Fruit fly (Drosophila melanogaster) whole organism, embryonic: ENCODE data around the gene PNKP.

Source experiments
- Antp ChIP-seq: fragments of 200-800 bp; sonication (Bioruptor generic); optimal IDR thresholded peaks from 3 replicates; lab custom pipeline; 2016; ENCODE audit warnings: missing biosample characterization, missing genetic modification characterization
- CG10274 ChIP-seq: fragments of 200-800 bp; sonication (Bioruptor generic); optimal IDR thresholded peaks from 3 replicates; lab custom pipeline; 2017; ENCODE audit warnings: missing biosample characterization, mild to moderate bottlenecking, missing genetic modification characterization
- CG10321 ChIP-seq: fragments of 200-800 bp; sonication (Bioruptor generic); IDR thresholded peaks from 2 replicates; pipeline ENCODE4 v1.3.6; 2022; ENCODE audit warnings: missing biosample characterization, missing genetic modification characterization
- CG11247 ChIP-seq: fragments of 200-800 bp; sonication (Bioruptor generic); IDR thresholded peaks from 2 replicates; pipeline ENCODE4 v1.3.6; 2022; ENCODE audit warnings: missing biosample characterization, missing genetic modification characterization
- CG11456 ChIP-seq: fragments of 200-800 bp; sonication (Bioruptor generic); IDR thresholded peaks from 3 replicates; pipeline ENCODE4 v1.3.6; 2022; ENCODE audit warnings: missing biosample characterization, missing genetic modification characterization
- CG13775 ChIP-seq: fragments of 200-800 bp; sonication (Bioruptor generic); optimal IDR thresholded peaks from 3 replicates; lab custom pipeline; 2017; ENCODE audit warnings: missing biosample characterization, mild to moderate bottlenecking, missing genetic modification characterization
- CG15073 ChIP-seq: fragments of 200-800 bp; sonication (Bioruptor generic); optimal IDR thresholded peaks from 2 replicates; lab custom pipeline; 2016; ENCODE audit warnings: missing biosample characterization, missing genetic modification characterization
- CG17802 ChIP-seq: fragments of 200-800 bp; sonication (Bioruptor generic); optimal IDR thresholded peaks from 2 replicates; lab custom pipeline; 2018; ENCODE audit warnings: missing biosample characterization, mild to moderate bottlenecking, missing genetic modification characterization, moderate library complexity
- CG2120 ChIP-seq: fragments of 200-800 bp; sonication (Bioruptor generic); optimal IDR thresholded peaks from 3 replicates; lab custom pipeline; 2016; ENCODE audit warnings: missing biosample characterization, missing genetic modification characterization
- CG3281 ChIP-seq: fragments of 200-800 bp; sonication (Bioruptor generic); optimal IDR thresholded peaks from 3 replicates; lab custom pipeline; 2017; ENCODE audit warnings: missing biosample characterization, mild to moderate bottlenecking, missing genetic modification characterization
- CG34422 ChIP-seq: fragments of 200-800 bp; sonication (Bioruptor generic); IDR thresholded peaks from 3 replicates; pipeline ENCODE4 v1.3.6; 2022; ENCODE audit warnings: missing biosample characterization, missing genetic modification characterization
- CG4282 ChIP-seq: fragments of 200-800 bp; sonication (Bioruptor generic); optimal IDR thresholded peaks from 2 replicates; lab custom pipeline; 2016; ENCODE audit warnings: missing biosample characterization, missing genetic modification characterization
- CG6813 ChIP-seq: fragments of 200-800 bp; sonication (Bioruptor generic); optimal IDR thresholded peaks from 2 replicates; lab custom pipeline; 2017; ENCODE audit warnings: missing biosample characterization, missing genetic modification characterization, mild to moderate bottlenecking, moderate library complexity, missing genetic modification reagents
- CG7963 ChIP-seq: fragments of 200-800 bp; sonication (Bioruptor generic); IDR thresholded peaks from 3 replicates; pipeline ENCODE4 v1.3.6; 2022; ENCODE audit warnings: missing biosample characterization, missing genetic modification characterization; ENCODE audit not compliant: partially characterized antibody
- CG8359 ChIP-seq: fragments of 200-800 bp; sonication (Bioruptor generic); optimal IDR thresholded peaks from 2 replicates; lab custom pipeline; 2017; ENCODE audit warnings: missing biosample characterization, mild to moderate bottlenecking, missing genetic modification characterization, borderline replicate concordance
- CG9609 ChIP-seq: fragments of 200-800 bp; sonication (Bioruptor generic); optimal IDR thresholded peaks from 3 replicates; lab custom pipeline; 2016; ENCODE audit warnings: missing biosample characterization, missing genetic modification characterization
- CG9797 ChIP-seq: fragments of 200-800 bp; sonication (Bioruptor generic); optimal IDR thresholded peaks from 3 replicates; lab custom pipeline; 2018; ENCODE audit warnings: missing biosample characterization, mild to moderate bottlenecking, missing genetic modification characterization
- Camta ChIP-seq: fragments of 200-800 bp; sonication (Bioruptor generic); optimal IDR thresholded peaks from 2 replicates; lab custom pipeline; 2016; ENCODE audit warnings: missing biosample characterization, missing genetic modification characterization
- Dek ChIP-seq: fragments of 200-800 bp; sonication (Bioruptor generic); optimal IDR thresholded peaks from 3 replicates; lab custom pipeline; 2019; ENCODE audit warnings: missing biosample characterization, mild to moderate bottlenecking, missing genetic modification characterization, moderate library complexity
- E2f1 ChIP-seq: fragments of 200-800 bp; sonication (Bioruptor generic); IDR thresholded peaks from 2 replicates; pipeline ENCODE4 v1.3.6; 2022; ENCODE audit warnings: missing biosample characterization, missing genetic modification characterization
- H2.0 ChIP-seq: fragments of 200-800 bp; sonication (Bioruptor generic); IDR thresholded peaks from 2 replicates; pipeline ENCODE4 v1.3.6; 2022; ENCODE audit warnings: missing biosample characterization, missing genetic modification characterization
- Hmx ChIP-seq: fragments of 200-800 bp; sonication (Bioruptor generic); optimal IDR thresholded peaks from 2 replicates; lab custom pipeline; 2016; ENCODE audit warnings: missing biosample characterization, missing genetic modification characterization
- Kr ChIP-seq: fragments of 200-800 bp; sonication (Bioruptor generic); optimal IDR thresholded peaks from 2 replicates; lab custom pipeline; 2017; ENCODE audit warnings: missing biosample characterization, mild to moderate bottlenecking, missing genetic modification characterization
- Optix ChIP-seq: fragments of 200-800 bp; sonication (Bioruptor generic); IDR thresholded peaks from 3 replicates; pipeline ENCODE4 v1.3.6; 2022; ENCODE audit warnings: missing biosample characterization, missing genetic modification characterization
- Side ChIP-seq: fragments of 200-800 bp; sonication (Bioruptor generic); optimal IDR thresholded peaks from 2 replicates; lab custom pipeline; 2016; ENCODE audit warnings: missing biosample characterization, missing genetic modification characterization
- Ssrp ChIP-seq: fragments of 200-800 bp; sonication (Bioruptor generic); optimal IDR thresholded peaks from 2 replicates; lab custom pipeline; 2018; ENCODE audit warnings: missing biosample characterization, mild to moderate bottlenecking, missing genetic modification characterization, moderate library complexity
- Stat92E ChIP-seq, 3 experiments: fragments of >200 bp in 2 of 3; fragments of 200-800 bp in 1 of 3; sonication (Bioruptor generic) in 1 of 3; optimal IDR thresholded peaks; 2 replicates each; lab custom pipeline; 2017 to 2019; ENCODE audit warnings: missing biosample characterization in 3 of 3, missing genetic modification characterization in 3 of 3, mild to moderate bottlenecking in 1 of 3, moderate library complexity in 1 of 3
- ato ChIP-seq: fragments of 200-800 bp; sonication (Bioruptor generic); IDR thresholded peaks from 2 replicates; pipeline ENCODE4 v1.3.6; 2022; ENCODE audit warnings: missing biosample characterization, missing genetic modification characterization; ENCODE audit not compliant: partially characterized antibody
- az2 ChIP-seq: fragments of 200-800 bp; sonication (Bioruptor generic); optimal IDR thresholded peaks from 3 replicates; lab custom pipeline; 2016; ENCODE audit warnings: missing biosample characterization, missing genetic modification characterization
- bowl ChIP-seq: fragments of 200-800 bp; sonication (Bioruptor generic); IDR thresholded peaks from 2 replicates; pipeline ENCODE4 v1.3.6; 2022; ENCODE audit warnings: missing biosample characterization, missing genetic modification characterization
- ewg ChIP-seq: fragments of 200-800 bp; sonication (Bioruptor generic); optimal IDR thresholded peaks from 3 replicates; lab custom pipeline; 2017; ENCODE audit warnings: mild to moderate bottlenecking, missing biosample characterization, missing genetic modification reagents, missing genetic modification characterization
- fd64A ChIP-seq: fragments of 200-800 bp; sonication (Bioruptor generic); optimal IDR thresholded peaks from 3 replicates; lab custom pipeline; 2018; ENCODE audit warnings: missing biosample characterization, mild to moderate bottlenecking, missing genetic modification characterization
- gem ChIP-seq: fragments of 200-800 bp; sonication (Bioruptor generic); optimal IDR thresholded peaks from 2 replicates; lab custom pipeline; 2019; ENCODE audit warnings: missing biosample characterization, mild to moderate bottlenecking, missing genetic modification characterization, moderate library complexity
- hbn ChIP-seq: fragments of 200-800 bp; sonication (Bioruptor generic); IDR thresholded peaks from 2 replicates; pipeline ENCODE4 v1.3.6; 2022; ENCODE audit warnings: missing biosample characterization, missing genetic modification characterization; ENCODE audit not compliant: partially characterized antibody
- her ChIP-seq: fragments of 200-800 bp; sonication (Bioruptor generic); optimal IDR thresholded peaks from 2 replicates; lab custom pipeline; 2016; ENCODE audit warnings: missing biosample characterization, missing genetic modification characterization
- hth ChIP-seq: fragments of >200 bp; optimal IDR thresholded peaks from 2 replicates; lab custom pipeline; 2017; ENCODE audit warnings: inconsistent platforms
- klu ChIP-seq: fragments of 200-800 bp; sonication (Bioruptor generic); IDR thresholded peaks from 2 replicates; pipeline ENCODE4 v1.3.6; 2022; ENCODE audit warnings: missing biosample characterization, missing genetic modification characterization
- lbe ChIP-seq: fragments of 200-800 bp; sonication (Bioruptor generic); optimal IDR thresholded peaks from 2 replicates; lab custom pipeline; 2016; ENCODE audit warnings: missing biosample characterization, mild to moderate bottlenecking, missing genetic modification characterization
- mirr ChIP-seq: fragments of 200-800 bp; sonication (Bioruptor generic); optimal IDR thresholded peaks from 3 replicates; lab custom pipeline; 2018; ENCODE audit warnings: missing biosample characterization, mild to moderate bottlenecking, missing genetic modification characterization
- pb ChIP-seq: fragments of 200-800 bp; sonication (Bioruptor generic); optimal IDR thresholded peaks from 3 replicates; lab custom pipeline; 2016; ENCODE audit warnings: missing biosample characterization, missing genetic modification characterization
- pros ChIP-seq: fragments of 200-800 bp; sonication (Bioruptor generic); optimal IDR thresholded peaks from 3 replicates; lab custom pipeline; 2019; ENCODE audit warnings: missing biosample characterization, mild to moderate bottlenecking, missing genetic modification characterization, moderate library complexity
- ranshi ChIP-seq: fragments of 200-800 bp; sonication (Bioruptor generic); IDR thresholded peaks from 2 replicates; pipeline ENCODE4 v1.3.6; 2022; ENCODE audit warnings: missing biosample characterization, missing genetic modification characterization
- ro ChIP-seq: fragments of 200-800 bp; sonication (Bioruptor generic); IDR thresholded peaks from 2 replicates; pipeline ENCODE4 v1.3.6; 2022; ENCODE audit warnings: missing biosample characterization, missing genetic modification characterization
- sc ChIP-seq, 3 experiments: fragments of >200 bp in 2 of 3; fragments of 200-800 bp in 1 of 3; sonication (Bioruptor generic) in 1 of 3; optimal IDR thresholded peaks; 2 replicates in 2 of 3; 3 replicates in 1 of 3; lab custom pipeline; 2017; ENCODE audit warnings: mild to moderate bottlenecking in 1 of 3, missing biosample characterization in 1 of 3, missing genetic modification characterization in 1 of 3, missing genetic modification reagents in 1 of 3
- scrt ChIP-seq: fragments of 200-800 bp; sonication (Bioruptor generic); optimal IDR thresholded peaks from 2 replicates; lab custom pipeline; 2018; ENCODE audit warnings: missing biosample characterization, mild to moderate bottlenecking, missing genetic modification characterization, moderate library complexity
- slbo ChIP-seq: fragments of 200-800 bp; sonication (Bioruptor generic); IDR thresholded peaks from 2 replicates; pipeline ENCODE4 v1.3.6; 2022; ENCODE audit warnings: missing biosample characterization, missing genetic modification characterization
- sob ChIP-seq: fragments of 200-800 bp; sonication (Bioruptor generic); IDR thresholded peaks from 2 replicates; pipeline ENCODE4 v1.3.6; 2022; ENCODE audit warnings: missing biosample characterization, missing genetic modification characterization
- sug ChIP-seq: fragments of 200-800 bp; optimal IDR thresholded peaks from 2 replicates; lab custom pipeline; 2019; ENCODE audit warnings: missing biosample characterization, mild to moderate bottlenecking, missing genetic modification characterization, moderate library complexity
- yki ChIP-seq: fragments of >200 bp; optimal IDR thresholded peaks from 3 replicates; lab custom pipeline; 2018
- zf30C ChIP-seq: fragments of 200-800 bp; sonication (Bioruptor generic); optimal IDR thresholded peaks from 3 replicates; lab custom pipeline; 2018; ENCODE audit warnings: missing biosample characterization, mild to moderate bottlenecking, missing genetic modification characterization

PNKP gene

DNA sequence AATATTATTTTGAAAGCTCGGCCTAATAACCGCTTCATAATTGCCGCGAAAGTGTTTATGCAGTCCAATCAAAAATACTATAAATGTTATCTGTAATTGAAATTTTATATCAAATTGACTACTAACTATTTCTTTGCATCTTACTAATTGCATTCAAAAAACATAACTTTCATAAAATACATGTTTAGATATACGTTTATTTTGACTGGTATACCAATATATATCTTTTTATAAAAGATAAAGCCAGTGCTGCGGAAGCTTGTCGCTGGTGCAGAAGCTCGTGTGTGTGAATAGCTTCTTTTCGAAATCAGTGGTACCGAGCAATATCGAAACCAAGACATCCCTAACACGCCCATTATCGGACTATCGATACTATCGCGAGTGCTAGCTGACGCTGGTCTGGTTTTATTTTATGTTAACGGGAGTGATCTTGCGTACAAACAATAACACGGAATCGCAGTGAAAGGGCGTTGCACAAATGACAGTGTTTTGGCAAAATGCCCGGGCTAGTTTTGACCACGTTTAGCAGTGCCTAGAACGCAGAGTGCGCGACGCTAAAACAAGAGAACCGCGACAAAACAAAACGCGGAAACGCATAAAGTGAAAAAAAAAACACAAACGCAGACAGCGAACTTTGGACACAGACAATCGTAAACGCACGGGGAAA lies 6.3 kb upstream of the PNKP start, which contains the start of gene Atg13 (continued):
- no peak for TF ChIP-seq ranshi
- peak; percentile 59 for TF ChIP-seq sug (tag; lab: Kevin White, UChicago)
- no peak for TF ChIP-seq Hmx (GFP tag; lab: Kevin White, UChicago)
- TF ChIP-seq CG8359 (GFP tag; lab: Kevin White, UChicago), result no peak
- no peak for TF ChIP-seq Optix (GFP tag; lab: Robert Waterston, UW)
- TF ChIP-seq sc (optimal IDR thresholded peaks at IDR 0.05; lab: Kevin White, UChicago), result no peak
- no peak for TF ChIP-seq sc (GFP tag; optimal IDR thresholded peaks at IDR 0.05; lab: Kevin White, UChicago)
- no peak for TF ChIP-seq Stat92E (GFP tag; optimal IDR thresholded peaks at IDR 0.05; lab: Kevin White, UChicago)
- no peak for TF ChIP-seq pros (GFP tag; lab: Kevin White, UChicago)
- TF ChIP-seq slbo (GFP tag; lab: Robert Waterston, UW), result peak; percentile 35; the same call in 1 of the 2 replicates
- no peak for TF ChIP-seq lbe (GFP tag; lab: Kevin White, UChicago)
- TF ChIP-seq CG10321 (GFP tag; lab: Robert Waterston, UW), result no peak
- TF ChIP-seq CG10274 (GFP tag; lab: Kevin White, UChicago), result no peak
- peak; percentile 72 for TF ChIP-seq CG7963 (GFP tag; lab: Robert Waterston, UW)
- TF ChIP-seq hbn (GFP tag; lab: Robert Waterston, UW), result peak; percentile 43; the same call in 1 of the 2 replicates
- TF ChIP-seq CG3281 (GFP tag; lab: Kevin White, UChicago), result no peak
- TF ChIP-seq Ssrp (tag; lab: Kevin White, UChicago), result peak; percentile 33
- peak; percentile 6; the same call in 1 of the 3 replicates for TF ChIP-seq CG34422 (GFP tag; lab: Robert Waterston, UW)
- no peak for TF ChIP-seq zf30C (GFP tag; lab: Kevin White, UChicago)
- peak; percentile 16 for TF ChIP-seq az2
- TF ChIP-seq CG17802 (tag; lab: Kevin White, UChicago), result peak; percentile 59
- TF ChIP-seq hth (lab: Kevin White, UChicago), result no peak
- no peak for TF ChIP-seq CG11247 (GFP tag; lab: Robert Waterston, UW)
- TF ChIP-seq bowl (GFP tag; lab: Robert Waterston, UW), result no peak
- TF ChIP-seq scrt, result no peak
- TF ChIP-seq E2f1, result no peak
- peak; percentile 8 for TF ChIP-seq CG9609 (GFP tag; lab: Kevin White, UChicago)
- TF ChIP-seq gem (tag; lab: Kevin White, UChicago), result no peak
- TF ChIP-seq ewg (GFP tag; lab: Kevin White, UChicago), result no peak
- TF ChIP-seq her, result no peak
- peak; percentile 46 for TF ChIP-seq CG2120 (GFP tag; lab: Kevin White, UChicago)
- TF ChIP-seq ato (GFP tag; lab: Robert Waterston, UW), result peak; percentile 79
- TF ChIP-seq CG15073 (GFP tag; lab: Kevin White, UChicago), result no peak
- 0 out of 3 replicates have a peak, but pooled peaks have one; percentile 45 for TF ChIP-seq CG11456 (GFP tag; lab: Robert Waterston, UW)
- no peak for TF ChIP-seq CG4282
- no peak for TF ChIP-seq Antp (GFP tag; lab: Kevin White, UChicago)
- TF ChIP-seq ro, result no peak
- no peak for TF ChIP-seq Side
- TF ChIP-seq klu, result no peak
- TF ChIP-seq pb (GFP tag; lab: Kevin White, UChicago), result no peak
- TF ChIP-seq fd64A, result no peak
- no peak for TF ChIP-seq mirr (GFP tag; lab: Kevin White, UChicago)
- TF ChIP-seq Camta (GFP tag; lab: Kevin White, UChicago), result peak; percentile 5
- TF ChIP-seq H2.0 (GFP tag; lab: Robert Waterston, UW), result no peak
- peak; percentile 50 for TF ChIP-seq CG13775
- TF ChIP-seq Kr, result no peak
- TF ChIP-seq Dek (tag; lab: Kevin White, UChicago), result no peak
- peak; percentile 28 for TF ChIP-seq CG9797 (GFP tag; lab: Kevin White, UChicago)
- no peak for TF ChIP-seq CG6813 (GFP tag; lab: Kevin White, UChicago)
- TF ChIP-seq sob (GFP tag; lab: Robert Waterston, UW), result no peak
- TF ChIP-seq yki (lab: Kevin White, UChicago), result no peak
